Worm (Caenorhabditis elegans): ENCODE results near the gene F53B1.9.
A peak's percentile ranks its signal among the peaks of the same experiment; 100 is the strongest.

Gene F53B1.9

DNA sequence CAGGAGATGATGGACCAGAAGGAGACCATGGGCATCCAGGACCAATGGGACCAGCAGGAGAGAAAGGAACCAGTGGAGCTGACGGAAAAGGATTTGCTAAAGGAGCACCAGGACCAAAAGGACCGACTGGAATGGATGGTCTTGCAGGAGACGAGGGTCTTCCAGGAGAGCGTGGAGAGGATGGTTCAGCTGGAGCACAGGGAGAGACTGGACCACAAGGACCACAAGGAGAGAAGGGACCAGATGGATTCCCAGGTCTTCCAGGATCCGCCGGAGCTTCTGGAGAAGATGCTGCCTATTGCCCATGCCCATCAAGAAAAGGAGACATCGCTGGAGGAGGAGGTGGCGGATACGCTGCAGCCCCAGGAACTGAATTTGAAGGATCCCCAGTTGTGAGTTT, 37.5 kb downstream of the F53B1.9 start:
- no peak for TF ChIP-seq efl-1 (optimal IDR thresholded peaks at IDR 0.05)
- peak in 1 of 2 experiments; percentile 79 for TF ChIP-seq efl-1 (GFP tag; optimal IDR thresholded peaks at IDR 0.05 in 1 of 2)
- no peak for TF ChIP-seq C16A3.4 (tag; optimal IDR thresholded peaks at IDR 0.05)

DNA sequence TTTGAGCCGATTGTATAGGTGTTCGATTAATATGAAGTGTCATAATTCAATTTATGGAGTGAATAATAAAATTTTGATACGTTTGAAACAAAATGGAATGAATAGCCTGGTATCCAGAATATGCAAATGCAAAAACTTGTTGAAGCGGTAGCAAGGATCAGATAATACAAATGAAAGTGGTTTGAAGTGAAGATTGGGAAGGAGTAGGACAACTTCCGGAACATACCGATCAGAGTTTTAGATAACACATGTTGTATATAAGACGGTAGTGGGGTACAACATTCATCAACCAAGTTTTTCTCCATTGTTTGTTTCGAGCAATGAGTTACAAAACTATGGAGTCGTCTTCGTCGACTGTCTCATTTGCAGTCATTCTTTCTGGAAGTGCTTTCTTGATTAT, 38.5 kb downstream of the F53B1.9 start, which contains the start of gene col-164:
Gene col-164 (plus strand): TSS at position 301 of the 400 bp plus-strand sequence.
- TF ChIP-seq nhr-85 (tag) (no peak), snpc-4 (tag; optimal IDR thresholded peaks at IDR 0.05) (no peak), efl-1 (optimal IDR thresholded peaks at IDR 0.05) (no peak), efl-1 (GFP tag; optimal IDR thresholded peaks at IDR 0.05 in 1 of 2) (peak in 1 of 2 experiments; percentile 27)

DNA sequence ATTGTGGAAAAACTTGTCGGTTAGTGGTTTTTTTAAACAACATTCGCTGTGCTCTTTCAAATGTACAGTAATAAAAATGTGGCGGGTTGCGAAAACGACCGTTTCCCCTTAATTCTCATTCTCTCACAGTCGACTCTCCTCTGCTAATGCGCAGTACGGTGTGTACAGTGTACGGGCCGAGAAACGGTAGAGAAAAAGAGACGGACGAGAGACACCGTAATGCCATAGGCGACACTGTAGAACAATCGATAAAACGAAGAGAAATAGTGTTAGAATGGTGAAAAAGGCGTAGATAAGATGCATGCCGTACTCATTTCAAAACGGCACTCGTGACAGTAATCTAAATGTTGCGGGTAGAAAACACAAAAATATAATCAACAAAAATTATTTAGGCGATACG, 41.2 kb downstream of the F53B1.9 start:
- no peak for TF ChIP-seq lsy-2 (tag; optimal IDR thresholded peaks at IDR 0.05)
- TF ChIP-seq zag-1 (tag; optimal IDR thresholded peaks at IDR 0.05), result no peak
- TF ChIP-seq nhr-12 (tag; optimal IDR thresholded peaks at IDR 0.05), result no peak
- TF ChIP-seq mdl-1 (tag; optimal IDR thresholded peaks at IDR 0.05), result peak in 1 of 2 experiments; percentile 8
- TF ChIP-seq elt-2 (tag; optimal IDR thresholded peaks at IDR 0.05), result peak; percentile 73
- TF ChIP-seq egl-13 (tag; optimal IDR thresholded peaks at IDR 0.05), result no peak
- TF ChIP-seq snpc-4 (tag; optimal IDR thresholded peaks at IDR 0.05), result peak; percentile 6
- TF ChIP-seq rnt-1 (tag; optimal IDR thresholded peaks at IDR 0.05), result no peak
- peak; percentile 30 for TF ChIP-seq mep-1 (tag; optimal IDR thresholded peaks at IDR 0.05)
- TF ChIP-seq nhr-90 (tag; optimal IDR thresholded peaks at IDR 0.05; ENCODE audit: poor library complexity), result peak; percentile 44
- TF ChIP-seq lin-14 (GFP tag; optimal IDR thresholded peaks at IDR 0.05), result peak; percentile 31
- peak; percentile 19 for TF ChIP-seq snu-23 (GFP tag; optimal IDR thresholded peaks at IDR 0.05)
- TF ChIP-seq nhr-20 (tag; optimal IDR thresholded peaks at IDR 0.05), result peak; percentile 50
- no peak for TF ChIP-seq hlh-4 (tag; optimal IDR thresholded peaks at IDR 0.05)
- peak; percentile 29 for TF ChIP-seq nhr-71 (tag; optimal IDR thresholded peaks at IDR 0.05)
- TF ChIP-seq fkh-4 (tag; optimal IDR thresholded peaks at IDR 0.05; ENCODE audit: borderline replicate concordance), result no peak
- no peak for TF ChIP-seq efl-1 (optimal IDR thresholded peaks at IDR 0.05)
- peak in 1 of 2 experiments; percentile 93 for TF ChIP-seq efl-1 (GFP tag; optimal IDR thresholded peaks at IDR 0.05 in 1 of 2)
- TF ChIP-seq elt-3 (tag; optimal IDR thresholded peaks at IDR 0.05), result peak in 2 of 6 experiments; percentile 39 to 63
- TF ChIP-seq lin-35 (GFP tag; optimal IDR thresholded peaks at IDR 0.05), result peak in 1 of 2 experiments; percentile 77
- peak; percentile 44 for TF ChIP-seq nhr-85 (tag)
- TF ChIP-seq nhr-237 (tag; optimal IDR thresholded peaks at IDR 0.05), result no peak
- peak; percentile 24 for TF ChIP-seq blmp-1 (tag; optimal IDR thresholded peaks at IDR 0.05)

DNA sequence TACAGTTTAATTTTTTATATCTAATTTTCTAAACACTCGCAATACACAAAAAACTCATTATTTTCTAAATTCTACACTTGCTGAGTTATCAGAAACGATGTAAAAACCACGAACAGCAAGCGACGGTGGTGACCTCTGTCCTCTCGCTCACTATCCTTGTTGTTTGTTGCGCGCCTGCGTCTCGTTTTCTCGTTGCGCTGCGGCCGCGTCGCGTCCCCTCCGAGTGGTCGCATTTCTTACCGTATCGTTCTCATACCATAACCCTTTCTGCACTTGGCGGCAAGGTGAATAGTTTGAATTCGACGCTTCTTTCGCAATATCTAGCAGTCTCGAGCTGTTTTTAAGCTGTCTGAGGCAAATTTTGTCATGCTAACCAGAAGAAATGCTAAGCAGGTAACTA, 42.2 kb downstream of the F53B1.9 start, which contains the start of gene lsy-2:
Gene lsy-2 (plus strand): TSS at position 271 of the 400 bp plus-strand sequence.
- peak in 1 of 6 experiments; percentile 56 for TF ChIP-seq elt-3 (tag; optimal IDR thresholded peaks at IDR 0.05)
- TF ChIP-seq pag-3 (tag; optimal IDR thresholded peaks at IDR 0.05; ENCODE audit: borderline replicate concordance, insufficient read depth), result no peak
- no peak for TF ChIP-seq alr-1 (tag; optimal IDR thresholded peaks at IDR 0.05; ENCODE audit: borderline replicate concordance)
- peak; percentile 53 for TF ChIP-seq nhr-20 (tag; optimal IDR thresholded peaks at IDR 0.05)
- TF ChIP-seq zip-4 (GFP tag; optimal IDR thresholded peaks at IDR 0.05), result peak; percentile 30
- TF ChIP-seq ceh-82 (tag; optimal IDR thresholded peaks at IDR 0.05), result peak in 1 of 3 experiments; percentile 43
- TF ChIP-seq efl-1 (optimal IDR thresholded peaks at IDR 0.05), result peak; percentile 36 to 78
- peak; percentile 76 to 97 for TF ChIP-seq efl-1 (GFP tag; optimal IDR thresholded peaks at IDR 0.05 in 1 of 2)
- TF ChIP-seq F16B12.6 (tag; optimal IDR thresholded peaks at IDR 0.05), result peak; percentile 32
- no peak for TF ChIP-seq fkh-4 (tag; optimal IDR thresholded peaks at IDR 0.05; ENCODE audit: borderline replicate concordance)
- peak; percentile 43 for TF ChIP-seq nhr-85 (tag)
- TF ChIP-seq nhr-77 (tag; optimal IDR thresholded peaks at IDR 0.05), result peak; percentile 50
- peak; percentile 64 for TF ChIP-seq lin-14 (GFP tag; optimal IDR thresholded peaks at IDR 0.05)
- peak; percentile 18 for TF ChIP-seq unc-130 (tag; optimal IDR thresholded peaks at IDR 0.05)
- no peak for TF ChIP-seq sup-37 (GFP tag; optimal IDR thresholded peaks at IDR 0.05)
- TF ChIP-seq nhr-90 (tag; optimal IDR thresholded peaks at IDR 0.05; ENCODE audit: poor library complexity), result peak; percentile 38
- TF ChIP-seq dpl-1 (GFP tag; optimal IDR thresholded peaks at IDR 0.05), result peak; percentile 75 to 79 (median 76)
- TF ChIP-seq ama-1 (optimal IDR thresholded peaks at IDR 0.05), result no peak
- no peak for TF ChIP-seq sox-4 (tag; optimal IDR thresholded peaks at IDR 0.05)
- no peak for TF ChIP-seq ceh-8 (GFP tag; optimal IDR thresholded peaks at IDR 0.05)
- TF ChIP-seq fkh-10 (GFP tag; optimal IDR thresholded peaks at IDR 0.05), result no peak
- peak; percentile 52 for TF ChIP-seq snu-23 (GFP tag; optimal IDR thresholded peaks at IDR 0.05)
- no peak for TF ChIP-seq nhr-84 (tag; optimal IDR thresholded peaks at IDR 0.05)
- no peak for TF ChIP-seq irx-1 (tag; optimal IDR thresholded peaks at IDR 0.05)
- TF ChIP-seq lsy-2 (tag; optimal IDR thresholded peaks at IDR 0.05), result no peak
- no peak for TF ChIP-seq hpl-2 (GFP tag; optimal IDR thresholded peaks at IDR 0.05)
- TF ChIP-seq xbp-1 (tag; optimal IDR thresholded peaks at IDR 0.05), result peak; percentile 35
- TF ChIP-seq blmp-1 (tag; optimal IDR thresholded peaks at IDR 0.05), result peak; percentile 55
- TF ChIP-seq nhr-71 (tag; optimal IDR thresholded peaks at IDR 0.05), result peak; percentile 62
- no peak for TF ChIP-seq unc-62 (GFP tag; optimal IDR thresholded peaks at IDR 0.05)
- TF ChIP-seq tbx-2 (tag; optimal IDR thresholded peaks at IDR 0.05), result peak; percentile 25
- peak in 1 of 2 experiments; percentile 48 for TF ChIP-seq mdl-1 (tag; optimal IDR thresholded peaks at IDR 0.05)
- TF ChIP-seq nhr-47 (tag; optimal IDR thresholded peaks at IDR 0.05), result peak; percentile 45

Measured in whole organism, L1 larva.